Worm (Caenorhabditis elegans) whole organism, young adult: Measurements from ENCODE around the gene irld-44.
"Not testable (repeated sequence)": the region's sequence is repeated elsewhere in the genome, so short reads cannot be mapped to it uniquely, and the experiment has no call there.

ENCODE experiments used
- B0261.1 ChIP-seq: sonication (generic microtip); optimal IDR thresholded peaks from 2 replicates; lab custom pipeline; 2016; ENCODE audit warnings: mild to moderate bottlenecking, missing genetic modification characterization, moderate library complexity, missing compliant biosample characterization
- T07F8.4 ChIP-seq: sonication (generic microtip); optimal IDR thresholded peaks from 2 replicates; lab custom pipeline; 2016; ENCODE audit warnings: mild to moderate bottlenecking, missing genetic modification characterization, moderate library complexity, missing compliant biosample characterization
- egl-18 ChIP-seq: fragments of 200-800 bp; sonication (Bioruptor generic); IDR thresholded peaks from 2 replicates; pipeline ENCODE4 v1.3.6; 2022; ENCODE audit warnings: missing genetic modification reagents, missing genetic modification characterization, missing compliant biosample characterization

DNA sequence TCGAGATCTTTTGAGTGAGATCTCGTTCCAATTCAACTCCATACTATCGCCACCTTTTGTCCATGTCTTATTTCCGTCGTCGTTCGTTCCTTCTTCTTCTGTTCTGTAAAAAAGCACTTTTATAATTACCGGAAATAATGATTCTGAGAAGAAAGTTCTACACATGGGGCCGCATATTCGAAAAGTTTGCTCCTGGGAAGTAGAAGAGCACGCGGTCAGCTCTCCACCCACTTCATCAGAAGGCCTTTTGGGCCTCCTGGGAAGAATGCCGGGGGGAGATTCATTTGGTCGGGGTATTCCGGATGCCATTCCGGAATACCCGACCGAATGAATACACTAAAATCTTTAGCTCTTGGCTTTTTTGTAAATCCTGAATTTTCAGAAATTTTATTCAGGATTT is 41.3 kb downstream of the irld-44 start, which contains the start of gene Y46H3C.5:
- TF ChIP-seq T07F8.4 (tag; lab: Kevin White, UChicago); B0261.1 (tag; lab: Kevin White, UChicago); egl-18 (GFP tag; lab: Robert Waterston, UW): not testable (repeated sequence)
